Fruit fly (Drosophila melanogaster): Measurements from ENCODE around the gene mRpS7.

The mRpS7 gene

DNA sequence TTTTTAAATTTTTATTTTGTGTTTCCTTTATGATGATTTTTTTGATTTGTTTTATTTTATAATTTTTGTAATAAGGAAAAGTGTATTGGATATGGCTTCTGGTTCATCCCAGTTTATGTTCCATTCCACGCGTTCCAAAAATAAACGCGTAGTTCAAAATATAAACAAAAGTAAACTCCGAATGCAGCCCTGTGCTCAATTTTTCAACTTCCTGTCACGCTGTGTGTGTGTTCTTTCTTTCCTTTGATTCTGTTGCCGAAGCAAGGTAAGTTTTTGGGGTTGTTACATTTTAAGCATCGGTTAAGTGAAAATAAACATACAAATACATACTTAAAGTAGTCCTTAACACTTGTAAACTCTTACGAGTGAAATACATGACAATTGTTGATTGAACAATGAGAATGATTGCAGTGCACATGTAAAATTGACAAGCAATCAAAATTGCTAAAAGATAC, 21.7 kb downstream of the mRpS7 start, which contains the start of the genes Ip259 and RpS27A:
Ip259 (plus strand) TSS at position 231 of the 455 bp plus-strand sequence.
RpS27A (plus strand) TSS at position 231 of the 455 bp plus-strand sequence.
- TF ChIP-seq noc (tag; optimal IDR thresholded peaks at IDR 0.05), result no peak

DNA sequence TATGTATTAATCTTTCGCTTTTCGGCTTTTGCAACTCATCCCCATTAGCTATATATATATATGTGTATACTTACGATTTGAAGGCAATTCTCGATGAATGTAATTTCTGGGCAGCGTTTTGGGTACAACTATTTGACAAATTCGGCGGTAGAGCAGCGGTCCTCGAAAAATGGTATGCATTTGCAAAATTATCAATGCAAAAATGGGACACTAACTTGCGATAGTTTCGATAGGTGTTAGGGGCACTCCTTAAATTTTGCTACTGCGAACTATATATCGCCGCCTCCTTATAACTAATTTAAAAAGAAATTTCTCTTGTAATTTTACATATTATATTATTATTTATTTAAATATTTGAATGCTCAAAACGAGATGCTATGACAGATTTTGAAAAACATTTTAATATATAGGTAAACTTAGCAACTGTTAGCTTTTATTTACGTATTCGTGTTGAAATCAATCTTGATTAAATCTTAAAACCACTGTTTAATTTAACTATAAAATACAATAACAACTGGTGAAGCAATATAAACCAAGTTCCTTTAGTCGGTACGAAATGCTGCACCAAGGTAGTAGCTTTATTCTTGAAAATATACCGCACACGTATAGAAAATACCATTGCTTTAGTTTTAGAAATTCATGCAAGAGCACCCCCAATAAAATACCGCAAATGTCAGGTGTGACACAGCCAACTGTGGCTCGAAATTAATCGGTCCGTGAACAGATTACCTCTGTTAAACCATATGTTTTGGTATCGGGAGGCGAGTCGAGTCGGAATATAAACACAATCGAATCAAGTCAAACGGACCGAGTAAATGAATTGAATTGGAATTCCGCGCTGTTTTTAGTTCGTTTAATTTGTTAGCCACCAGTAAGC, 27.0 kb downstream of the mRpS7 start, which contains the start of the genes CG5355 and Klp31E:
CG5355 (minus strand) TSS at position 213 of the 877 bp plus-strand sequence.
Klp31E (plus strand) TSS at position 767 of the 877 bp plus-strand sequence.
- no peak for TF ChIP-seq noc (tag; optimal IDR thresholded peaks at IDR 0.05)

DNA sequence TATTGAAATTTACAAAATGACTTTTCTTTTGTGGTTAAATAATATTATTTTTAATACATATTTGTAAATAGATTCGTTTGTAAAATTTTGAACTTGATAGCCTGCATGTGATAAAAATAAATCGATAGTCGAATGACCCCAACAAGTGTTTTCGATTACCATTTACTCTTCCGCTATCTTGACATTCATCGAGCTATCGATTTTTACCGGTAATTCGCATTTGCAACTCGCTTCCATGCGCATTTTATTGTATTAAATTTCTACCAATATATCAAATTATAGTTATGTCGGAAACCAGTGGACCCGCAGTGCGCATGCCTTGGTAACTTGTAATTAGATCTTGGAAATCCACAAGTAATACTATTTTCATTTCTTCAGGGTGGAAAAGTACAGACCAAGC, 32.5 kb downstream of the mRpS7 start, which contains the start of gene RfC3:
RfC3 (plus strand) TSS at position 210 of the 400 bp plus-strand sequence.
- no peak for TF ChIP-seq noc (tag; optimal IDR thresholded peaks at IDR 0.05)

DNA sequence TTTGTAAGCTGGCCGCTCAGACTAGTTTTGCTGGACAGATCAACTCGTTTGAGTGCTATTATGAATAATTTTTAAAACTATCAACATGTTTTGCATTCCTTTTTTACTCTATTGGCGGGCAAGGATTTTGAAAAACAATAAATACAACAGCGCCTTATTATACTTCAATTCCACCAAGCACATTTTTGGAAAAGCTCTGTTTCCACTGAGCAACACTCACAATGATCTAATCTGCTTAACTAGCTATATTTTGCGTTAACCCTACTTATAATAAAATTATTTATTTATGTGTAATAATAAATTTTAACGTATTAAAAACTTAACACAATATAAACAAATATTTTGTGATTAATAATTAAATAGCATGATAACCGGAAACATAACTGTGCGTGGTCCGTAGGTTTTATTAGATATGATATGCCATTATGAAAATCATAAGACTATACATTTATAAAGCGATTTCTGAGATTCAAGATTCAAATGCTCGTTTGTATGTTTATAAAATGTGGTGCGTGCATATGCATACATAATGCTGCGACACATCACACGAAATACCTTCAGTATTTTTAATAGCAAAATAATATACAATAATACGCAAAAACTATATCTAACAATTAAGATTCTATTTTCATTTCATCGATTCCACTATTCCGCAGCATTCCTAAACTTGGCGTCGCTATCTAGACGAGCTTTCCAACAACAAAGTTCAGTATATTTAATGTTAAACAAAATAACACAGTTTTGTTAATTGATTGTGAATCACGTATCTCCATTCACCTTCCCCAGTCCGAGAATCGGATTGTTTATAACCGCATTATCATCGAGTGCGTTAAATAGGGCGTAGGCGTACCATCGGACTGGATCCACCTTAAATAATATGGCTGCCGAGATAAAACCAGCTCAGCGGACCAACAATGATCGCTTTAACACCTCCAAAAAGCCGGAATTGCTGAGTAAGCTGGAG, 36.5 kb downstream of the mRpS7 start, which contains the start of the genes pie and Wdfy2:
pie (minus strand) TSS at position 138 of the 964 bp plus-strand sequence.
Wdfy2 (plus strand) TSS at position 649 of the 964 bp plus-strand sequence.
- TF ChIP-seq noc (tag; optimal IDR thresholded peaks at IDR 0.05), result no peak

DNA sequence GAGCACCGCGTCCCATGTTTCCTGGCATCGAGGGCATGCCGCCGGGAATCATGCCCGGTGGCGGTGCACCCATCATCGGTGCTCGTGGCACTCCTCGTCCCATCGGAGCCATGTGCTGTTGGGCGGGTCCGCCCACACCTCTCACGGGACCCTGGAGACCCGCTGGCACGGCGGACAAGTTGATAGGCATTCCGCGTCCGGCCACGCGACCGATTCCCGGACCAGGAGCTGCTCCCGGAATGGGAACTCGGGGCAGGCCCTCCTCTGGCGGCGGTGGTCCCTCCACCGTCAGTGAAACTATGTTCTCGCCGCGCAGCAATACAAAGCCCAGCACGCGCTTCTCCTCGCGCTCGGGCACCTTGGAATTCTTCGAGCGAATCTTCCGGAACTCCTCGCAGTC, 39.1 kb downstream of the mRpS7 start:
- TF ChIP-seq noc (tag; optimal IDR thresholded peaks at IDR 0.05), result no peak

DNA sequence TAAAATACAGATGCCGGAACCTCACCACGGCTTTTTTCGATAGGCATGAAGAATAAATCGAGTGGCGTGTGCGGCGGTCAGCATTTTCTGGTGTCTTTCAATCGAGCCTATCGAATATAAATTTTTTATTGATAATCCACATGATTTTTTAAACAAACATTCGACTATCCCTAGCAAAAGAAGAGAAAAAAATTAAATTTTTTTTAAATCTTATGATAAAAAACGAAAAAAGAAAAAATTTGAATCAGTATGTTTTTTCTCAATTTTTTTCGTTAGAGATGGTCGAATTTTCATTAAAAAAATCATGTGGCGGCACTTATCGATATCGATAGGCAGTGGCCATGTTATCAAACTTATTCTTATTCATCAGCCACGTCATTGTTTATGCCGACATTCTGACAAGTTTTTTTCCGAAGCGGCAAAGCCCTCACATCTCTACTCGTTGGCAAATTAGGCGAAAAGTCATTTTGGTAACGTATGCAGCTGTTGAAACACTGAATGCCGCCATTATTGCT, 40.1 kb downstream of the mRpS7 start, which contains the start of the genes SmB and KdelR:
SmB (minus strand) TSS at position 94 of the 515 bp plus-strand sequence.
KdelR (plus strand) TSS at position 354 of the 515 bp plus-strand sequence.
- no peak for TF ChIP-seq noc (tag; optimal IDR thresholded peaks at IDR 0.05)

DNA sequence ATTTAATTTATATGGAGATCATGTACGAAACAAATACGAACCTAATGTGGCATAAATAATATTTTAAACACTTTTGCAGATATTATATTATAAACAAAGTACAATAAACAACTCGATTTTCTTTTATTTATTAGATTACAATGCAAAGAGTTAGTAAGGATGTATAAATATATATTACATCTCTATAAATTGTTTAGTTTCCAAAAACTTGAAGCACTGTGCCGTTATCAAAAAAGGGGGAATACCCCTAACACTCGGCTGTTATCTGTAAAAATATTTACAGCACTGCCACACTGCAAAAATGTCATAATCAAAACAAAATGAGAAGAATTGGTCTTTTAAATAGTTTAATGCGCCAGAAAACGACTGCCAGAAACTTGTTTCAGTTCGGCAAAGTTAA, 42.1 kb downstream of the mRpS7 start, which contains the start of gene CG5188:
CG5188 (plus strand) TSS at position 302 of the 400 bp plus-strand sequence.
- peak; percentile 8 for TF ChIP-seq noc (tag; optimal IDR thresholded peaks at IDR 0.05)

DNA sequence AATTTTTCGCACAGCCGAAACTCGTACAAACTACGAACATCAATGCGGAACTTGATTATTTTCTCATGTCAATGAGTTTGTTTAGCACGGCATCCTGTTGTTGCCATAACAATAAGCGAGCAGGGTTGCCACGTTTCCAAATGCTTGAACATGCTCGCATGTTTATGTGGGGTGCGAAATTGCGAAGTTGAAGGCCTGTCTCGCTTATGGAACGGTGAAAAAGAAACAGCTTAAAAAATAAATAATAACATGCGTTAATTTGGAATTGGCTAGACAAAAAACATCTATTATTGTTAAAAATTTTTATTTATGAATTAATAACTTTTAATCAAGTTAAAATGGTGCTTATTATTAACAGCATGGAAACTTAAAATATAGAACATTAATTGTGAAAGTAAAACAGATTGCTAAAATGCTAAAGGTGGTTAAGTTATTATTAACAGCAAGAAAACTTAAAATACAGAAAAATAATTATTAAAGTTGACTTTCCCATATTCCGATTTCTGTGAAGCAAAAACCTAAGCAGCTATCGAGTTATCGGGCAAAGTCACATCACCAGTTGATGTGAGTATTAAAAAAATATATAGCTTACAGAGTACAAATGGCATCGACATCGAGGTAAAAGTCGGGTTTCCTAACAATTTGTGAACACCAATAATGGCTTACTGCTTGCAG, 44.5 kb downstream of the mRpS7 start, which contains the start of the genes Bug22 and TfIIB:
Bug22 (minus strand) TSS at position 117 of the 675 bp plus-strand sequence.
TfIIB (plus strand) TSS at position 537 of the 675 bp plus-strand sequence.
- TF ChIP-seq noc (tag; optimal IDR thresholded peaks at IDR 0.05), result no peak

DNA sequence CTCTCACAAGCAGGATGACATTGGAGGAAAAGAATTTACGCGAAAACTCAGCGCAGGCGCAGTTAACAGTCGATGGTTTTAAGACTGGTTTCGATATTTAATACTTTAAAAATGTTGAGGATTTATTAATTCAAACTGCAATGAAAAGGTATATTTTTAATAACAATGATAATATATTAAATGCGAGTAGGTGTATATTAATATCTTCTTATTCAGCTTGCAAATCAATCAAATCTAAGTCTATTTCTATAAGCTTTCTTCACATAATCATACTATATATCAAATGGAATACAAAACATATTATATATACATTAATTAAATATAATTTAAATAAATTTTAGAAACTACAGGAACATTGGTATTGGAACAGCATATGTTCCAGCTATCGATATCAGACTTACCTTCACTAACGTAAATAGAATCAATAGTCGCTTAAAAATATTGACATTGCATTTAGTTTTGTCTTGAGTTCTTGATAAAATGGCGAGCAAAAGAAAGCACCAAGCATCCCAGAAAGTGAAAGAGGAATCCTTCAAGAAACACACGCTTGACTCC, 49.2 kb downstream of the mRpS7 start, which contains the start of the genes TBC1D16 and holn1:
TBC1D16 (minus strand) TSS at position 51 of the 555 bp plus-strand sequence.
holn1 (plus strand) TSS at position 390 of the 555 bp plus-strand sequence.
- no peak for TF ChIP-seq noc (tag; optimal IDR thresholded peaks at IDR 0.05)

Measured in whole organism, larva.